Worm (Caenorhabditis elegans): ENCODE results near the gene F42A10.9.

The F42A10.9 gene

ce11 chrIII:6158642-6159475 is 5.5 kb upstream of the F42A10.9 start, which contains the start of gene nfm-1 (continued):
- TF ChIP-seq nhr-102 (tag; optimal IDR thresholded peaks at IDR 0.05) (peak; percentile 61), zag-1 (tag; optimal IDR thresholded peaks at IDR 0.05) (no peak), snpc-1.2 (GFP tag; IDR thresholded peaks at IDR 0.05) (peak; percentile 79), dmd-6 (GFP tag; IDR thresholded peaks at IDR 0.05) (peak; percentile 87), F44E2.7 (GFP tag; IDR thresholded peaks at IDR 0.05) (0 out of 2 replicates have a peak, but pooled peaks have one; percentile 41), mes-2 (tag; optimal IDR thresholded peaks at IDR 0.05; ENCODE audit: poor library complexity, severe bottlenecking) (peak; percentile 84), fkh-10 (GFP tag; optimal IDR thresholded peaks at IDR 0.05) (peak; percentile 43), ZK546.5 (tag; optimal IDR thresholded peaks at IDR 0.05) (no peak), sdz-12 (GFP tag; optimal IDR thresholded peaks at IDR 0.05) (peak; percentile 65), ceh-62 (tag; optimal IDR thresholded peaks at IDR 0.05) (no peak), pha-4 (GFP tag; IDR thresholded peaks at IDR 0.05) (peak; percentile 72; the same call in 1 of the 2 replicates), pha-4 (tag; optimal IDR thresholded peaks at IDR 0.05) (no peak), zfp-3 (GFP tag; conservative IDR thresholded peaks at IDR 0.05) (peak; percentile 69; the same call in 1 of the 2 replicates), daf-19 (GFP tag; conservative IDR thresholded peaks at IDR 0.05) (peak; percentile 88), nhr-42 (GFP tag; IDR thresholded peaks at IDR 0.05) (peak; percentile 73; the same call in 1 of the 2 replicates), D1046.2 (GFP tag; IDR thresholded peaks at IDR 0.05) (peak; percentile 85; the same call in 1 of the 2 replicates), mxl-3 (GFP tag; optimal IDR thresholded peaks at IDR 0.05) (peak; percentile 19), zip-2 (tag; optimal IDR thresholded peaks at IDR 0.05) (no peak), hif-1 (tag; optimal IDR thresholded peaks at IDR 0.05) (peak in 1 of 2 experiments; percentile 53), cey-2 (tag; optimal IDR thresholded peaks at IDR 0.05; ENCODE audit: borderline replicate concordance, insufficient read depth) (no peak), php-3 (GFP tag; IDR thresholded peaks at IDR 0.05) (peak; percentile 73), aha-1 (tag) (peak; percentile 59), vab-7 (GFP tag; IDR thresholded peaks at IDR 0.05) (peak; percentile 77), aly-2 (tag; optimal IDR thresholded peaks at IDR 0.05) (no peak), rbr-2 (tag; optimal IDR thresholded peaks at IDR 0.05) (peak; percentile 24), Y105C5A.15 (GFP tag; IDR thresholded peaks at IDR 0.05) (peak; percentile 70; the same call in 1 of the 2 replicates), Y5F2A.4 (GFP tag; optimal IDR thresholded peaks at IDR 0.05) (peak; percentile 32), unc-62 (GFP tag; optimal IDR thresholded peaks at IDR 0.05 in 1 of 2) (peak in 1 of 2 experiments; percentile 84), unc-62 (tag; optimal IDR thresholded peaks at IDR 0.05) (no peak), lin-15B (tag; optimal IDR thresholded peaks at IDR 0.05) (no peak), saeg-2 (GFP tag; IDR thresholded peaks at IDR 0.05) (peak; percentile 80), ceh-82 (tag; optimal IDR thresholded peaks at IDR 0.05) (no peak), ceh-32 (tag; optimal IDR thresholded peaks at IDR 0.05; ENCODE audit: poor library complexity) (no peak), ama-1 (optimal IDR thresholded peaks at IDR 0.05) (no peak), unc-130 (GFP tag; optimal IDR thresholded peaks at IDR 0.05) (peak; percentile 21), Y75B8A.6 (GFP tag; IDR thresholded peaks at IDR 0.05) (no peak), unc-39 (tag; optimal IDR thresholded peaks at IDR 0.05) (no peak), ceh-20 (GFP tag; IDR thresholded peaks at IDR 0.05) (peak; percentile 14; the same call in 1 of the 2 replicates), ceh-44 (GFP tag; IDR thresholded peaks at IDR 0.05) (peak; percentile 80; the same call in 1 of the 2 replicates), T26A8.4 (GFP tag; IDR thresholded peaks at IDR 0.05) (peak; percentile 63; the same call in 1 of the 2 replicates), ztf-11 (tag; optimal IDR thresholded peaks at IDR 0.05) (no peak), R02D3.7 (tag; optimal IDR thresholded peaks at IDR 0.05) (no peak), gei-8 (GFP tag; optimal IDR thresholded peaks at IDR 0.05) (peak; percentile 65), daf-16 (GFP tag; optimal IDR thresholded peaks at IDR 0.05) (peak; percentile 5 to 63), daf-16 (tag; optimal IDR thresholded peaks at IDR 0.05) (peak; percentile 90), ZK337.2 (GFP tag; IDR thresholded peaks at IDR 0.05) (no peak), tag-97 (GFP tag; IDR thresholded peaks at IDR 0.05) (no peak), ztf-7 (tag; optimal IDR thresholded peaks at IDR 0.05) (peak; percentile 40), nhr-76 (tag; optimal IDR thresholded peaks at IDR 0.05) (no peak), hlh-11 (tag; optimal IDR thresholded peaks at IDR 0.05) (peak; percentile 79)
